Fruit fly (Drosophila melanogaster) whole organism, embryonic: ENCODE measurements around the gene CG32075.

Experiments
- CG32767 ChIP-seq: fragments of 200-800 bp; sonication (Bioruptor generic); IDR thresholded peaks from 2 replicates; pipeline ENCODE4 v1.3.6; 2022; ENCODE audit warnings: missing biosample characterization, missing genetic modification characterization
- CG32772 ChIP-seq: fragments of 200-800 bp; sonication (Bioruptor generic); IDR thresholded peaks from 2 replicates; pipeline ENCODE4 v1.3.6; 2022; ENCODE audit warnings: missing biosample characterization, missing genetic modification characterization
- CG3281 ChIP-seq: fragments of 200-800 bp; sonication (Bioruptor generic); optimal IDR thresholded peaks from 3 replicates; lab custom pipeline; 2017; ENCODE audit warnings: missing biosample characterization, mild to moderate bottlenecking, missing genetic modification characterization
- CG4424 ChIP-seq: fragments of 200-800 bp; sonication (Bioruptor generic); optimal IDR thresholded peaks from 3 replicates; lab custom pipeline; 2016; ENCODE audit warnings: missing biosample characterization, missing genetic modification characterization
- CG9817 ChIP-seq: fragments of 200-800 bp; sonication (Bioruptor generic); optimal IDR thresholded peaks from 2 replicates; lab custom pipeline; 2018; ENCODE audit warnings: missing biosample characterization, mild to moderate bottlenecking, missing genetic modification characterization, moderate library complexity
- CTCF ChIP-seq: fragments of 200-800 bp; sonication (Bioruptor generic); optimal IDR thresholded peaks from 2 replicates; lab custom pipeline; 2017; ENCODE audit warnings: missing biosample characterization, mild to moderate bottlenecking, missing genetic modification characterization, moderate library complexity
- Chrac-16 ChIP-seq: fragments of 200-800 bp; sonication (Bioruptor generic); optimal IDR thresholded peaks from 3 replicates; lab custom pipeline; 2016; ENCODE audit warnings: missing biosample characterization, missing genetic modification characterization
- Lim3 ChIP-seq: fragments of 200-800 bp; sonication (Bioruptor generic); IDR thresholded peaks from 2 replicates; pipeline ENCODE4 v1.3.6; 2022; ENCODE audit warnings: missing biosample characterization, missing genetic modification characterization
- Spps ChIP-seq: fragments of 200-800 bp; sonication (Bioruptor generic); optimal IDR thresholded peaks from 2 replicates; lab custom pipeline; 2018; ENCODE audit warnings: missing biosample characterization, mild to moderate bottlenecking, missing genetic modification characterization
- org-1 ChIP-seq: fragments of 200-800 bp; sonication (Bioruptor generic); optimal IDR thresholded peaks from 2 replicates; lab custom pipeline; 2017; ENCODE audit warnings: missing biosample characterization, missing genetic modification characterization
- rib ChIP-seq: fragments of 200-800 bp; sonication (Bioruptor generic); IDR thresholded peaks from 2 replicates; pipeline ENCODE4 v1.3.6; 2022; ENCODE audit warnings: missing biosample characterization, missing genetic modification characterization
- usp ChIP-seq: fragments of >200 bp; optimal IDR thresholded peaks from 2 replicates; lab custom pipeline; 2017; ENCODE audit warnings: missing biosample characterization, missing genetic modification characterization

dm6 chr3L:11064689-11065088, at the start of gene CG32075, which contains the start of the genes CG45101 and SuUR:
- TF ChIP-seq CG9817 = peak; percentile 88
- peak; percentile 93 for TF ChIP-seq Chrac-16 (GFP tag; lab: Kevin White, UChicago)
- peak; percentile 76 for TF ChIP-seq Spps (tag; lab: Kevin White, UChicago)
- no peak for TF ChIP-seq CTCF
- peak; percentile 80 for TF ChIP-seq CG32767
- no peak for TF ChIP-seq Lim3 (GFP tag; lab: Robert Waterston, UW)
- peak; percentile 92 for TF ChIP-seq CG4424 (GFP tag; lab: Kevin White, UChicago)
- peak; percentile 88 for TF ChIP-seq CG32772
- peak; percentile 72 for TF ChIP-seq CG3281 (GFP tag; lab: Kevin White, UChicago)
- peak; percentile 74 for TF ChIP-seq rib (GFP tag; lab: Robert Waterston, UW)
- no peak for TF ChIP-seq usp
- peak; percentile 69 for TF ChIP-seq org-1
